Worm (Caenorhabditis elegans) whole organism, L4 larva: ENCODE data around the gene gadr-3.

Experiments
- ceh-62 ChIP-seq: sonication (generic microtip); optimal IDR thresholded peaks from 2 replicates; lab custom pipeline; 2017; ENCODE audit warnings: missing biosample characterization, missing genetic modification characterization
- ceh-82 ChIP-seq: sonication (generic microtip); optimal IDR thresholded peaks from 2 replicates; lab custom pipeline; 2017; ENCODE audit warnings: missing biosample characterization, missing genetic modification characterization
- lin-13 ChIP-seq: fragments of 150-350 bp; optimal IDR thresholded peaks from 2 replicates; lab custom pipeline; 2014; ENCODE audit warnings: missing biosample characterization, missing genetic modification reagents, missing genetic modification characterization
- madf-5 ChIP-seq, 2 experiments: fragments of 200-800 bp; sonication (Bioruptor generic); IDR thresholded peaks; 2 replicates each; pipeline ENCODE4 v1.3.6; 2022; ENCODE audit warnings: missing compliant biosample characterization in 2 of 2, missing genetic modification characterization in 2 of 2
- nhr-237 ChIP-seq: sonication (generic microtip); optimal IDR thresholded peaks from 2 replicates; lab custom pipeline; 2017; ENCODE audit warnings: missing biosample characterization, missing genetic modification characterization
- nhr-76 ChIP-seq: fragments of 150-350 bp; optimal IDR thresholded peaks from 2 replicates; lab custom pipeline; 2014; ENCODE audit warnings: missing biosample characterization, missing genetic modification characterization
- nhr-77 ChIP-seq: fragments of 150-350 bp; optimal IDR thresholded peaks from 2 replicates; lab custom pipeline; 2014; ENCODE audit warnings: missing biosample characterization, missing genetic modification characterization
- unc-39 ChIP-seq: sonication (generic microtip); optimal IDR thresholded peaks from 2 replicates; lab custom pipeline; 2017; ENCODE audit warnings: missing biosample characterization, missing genetic modification characterization

DNA sequence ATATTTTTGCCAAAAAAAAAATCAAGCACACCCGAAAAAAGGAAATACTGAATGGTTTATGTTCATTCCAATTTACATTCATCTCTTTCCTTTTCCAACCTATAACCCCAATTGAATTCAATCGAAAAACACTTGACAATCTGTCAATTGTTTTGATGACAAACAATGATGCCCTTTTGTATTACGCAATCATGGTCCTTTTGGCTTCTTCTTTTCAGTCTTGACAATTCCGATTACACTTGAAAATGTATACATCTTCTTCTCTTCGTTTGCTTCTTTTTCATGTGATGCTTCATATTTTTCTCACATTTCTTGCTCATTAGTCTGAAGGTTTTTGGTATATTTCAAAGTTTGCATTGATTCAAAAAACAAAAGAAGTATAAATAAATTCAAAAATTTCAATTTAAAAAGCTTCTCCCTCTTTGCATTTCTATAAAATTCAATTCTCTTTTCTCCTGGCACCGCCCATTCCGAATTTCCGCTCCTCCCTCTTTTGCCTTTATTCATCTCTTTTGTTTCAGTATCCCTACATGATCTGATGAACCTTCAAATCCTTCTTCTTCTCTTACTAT is 45.5 kb upstream of the gadr-3 start, which contains the start of gene C56G2.4:
- TF ChIP-seq ceh-62 (no peak), madf-5 (GFP tag; IDR thresholded peaks at IDR 0.05; lab: Robert Waterston, UW) (no peak), ceh-82 (tag; lab: Kevin White, UChicago) (no peak), lin-13 (no peak), unc-39 (tag; lab: Kevin White, UChicago) (no peak), nhr-237 (tag; lab: Kevin White, UChicago) (no peak), nhr-76 (tag; lab: Kevin White, UChicago) (no peak), nhr-77 (no peak)
